Fruit fly (Drosophila melanogaster) whole organism, embryonic: Measurements from ENCODE around the gene alpha-Est3.

Source experiments
- Awh ChIP-seq: fragments of 200-800 bp; sonication (Bioruptor generic); IDR thresholded peaks from 2 replicates; pipeline ENCODE4, ENCODE4 v1.3.6; 2022; ENCODE audit warnings: missing biosample characterization, missing genetic modification characterization
- Blimp-1 ChIP-seq: fragments of 200-800 bp; sonication (Bioruptor generic); optimal IDR thresholded peaks from 3 replicates; lab custom pipeline; 2018; ENCODE audit warnings: missing biosample characterization, missing genetic modification characterization, mild to moderate bottlenecking, moderate library complexity, missing genetic modification reagents
- BtbVII ChIP-seq: fragments of 200-800 bp; sonication (Bioruptor generic); optimal IDR thresholded peaks from 3 replicates; lab custom pipeline; 2017; ENCODE audit warnings: missing biosample characterization, mild to moderate bottlenecking, missing genetic modification characterization
- CG10366 ChIP-seq: fragments of 200-800 bp; sonication (Bioruptor generic); IDR thresholded peaks from 2 replicates; pipeline ENCODE4 v1.3.6; 2022; ENCODE audit warnings: missing biosample characterization, missing genetic modification characterization
- CG12659 ChIP-seq: fragments of 200-800 bp; sonication (Bioruptor generic); optimal IDR thresholded peaks from 3 replicates; lab custom pipeline; 2017; ENCODE audit warnings: mild to moderate bottlenecking, missing biosample characterization, missing genetic modification reagents, missing genetic modification characterization
- CG12769 ChIP-seq: fragments of 200-800 bp; sonication (Bioruptor generic); optimal IDR thresholded peaks from 2 replicates; lab custom pipeline; 2019; ENCODE audit warnings: missing biosample characterization, mild to moderate bottlenecking, missing genetic modification characterization, moderate library complexity
- CG15269 ChIP-seq: fragments of 200-800 bp; sonication (Bioruptor generic); optimal IDR thresholded peaks from 2 replicates; lab custom pipeline; 2018; ENCODE audit warnings: missing biosample characterization, mild to moderate bottlenecking, missing genetic modification characterization, moderate library complexity
- CG17359 ChIP-seq: fragments of 200-800 bp; sonication (Bioruptor generic); optimal IDR thresholded peaks from 3 replicates; lab custom pipeline; 2018; ENCODE audit warnings: missing biosample characterization, mild to moderate bottlenecking, missing genetic modification characterization, moderate library complexity
- CG17385 ChIP-seq: fragments of 200-800 bp; sonication (Bioruptor generic); optimal IDR thresholded peaks from 3 replicates; lab custom pipeline; 2018; ENCODE audit warnings: missing biosample characterization, mild to moderate bottlenecking, missing genetic modification characterization
- CG1792 ChIP-seq: fragments of 200-800 bp; sonication (Bioruptor generic); optimal IDR thresholded peaks from 2 replicates; lab custom pipeline; 2016; ENCODE audit warnings: missing biosample characterization, missing genetic modification characterization
- CG1832 ChIP-seq: fragments of 200-800 bp; sonication (Bioruptor generic); optimal IDR thresholded peaks from 2 replicates; lab custom pipeline; 2017; ENCODE audit warnings: missing biosample characterization, mild to moderate bottlenecking, missing genetic modification characterization, inconsistent platforms
- CG18599 ChIP-seq: fragments of 200-800 bp; sonication (Bioruptor generic); optimal IDR thresholded peaks from 3 replicates; lab custom pipeline; 2017; ENCODE audit warnings: missing biosample characterization, missing genetic modification characterization, mild to moderate bottlenecking, moderate library complexity, missing genetic modification reagents
- CG2678 ChIP-seq: fragments of 200-800 bp; sonication (Bioruptor generic); optimal IDR thresholded peaks from 3 replicates; lab custom pipeline; 2019; ENCODE audit warnings: missing biosample characterization, mild to moderate bottlenecking, missing genetic modification characterization, moderate library complexity
- CG4282 ChIP-seq: fragments of 200-800 bp; sonication (Bioruptor generic); optimal IDR thresholded peaks from 2 replicates; lab custom pipeline; 2016; ENCODE audit warnings: missing biosample characterization, missing genetic modification characterization
- CG4730 ChIP-seq: fragments of 200-800 bp; sonication (Bioruptor generic); IDR thresholded peaks from 2 replicates; pipeline ENCODE4 v1.3.6; 2022; ENCODE audit warnings: missing biosample characterization, missing genetic modification characterization
- CG7357 ChIP-seq: fragments of 200-800 bp; sonication (Bioruptor generic); IDR thresholded peaks from 3 replicates; pipeline ENCODE4 v1.3.6; 2022; ENCODE audit warnings: missing biosample characterization, missing genetic modification characterization
- CG7556 ChIP-seq: fragments of 200-800 bp; sonication (Bioruptor generic); optimal IDR thresholded peaks from 2 replicates; lab custom pipeline; 2017; ENCODE audit warnings: missing biosample characterization, mild to moderate bottlenecking, missing genetic modification characterization
- CG7839 ChIP-seq: fragments of 200-800 bp; sonication (Bioruptor generic); optimal IDR thresholded peaks from 3 replicates; lab custom pipeline; 2018; ENCODE audit warnings: missing biosample characterization, mild to moderate bottlenecking, missing genetic modification characterization, moderate library complexity
- CG9817 ChIP-seq: fragments of 200-800 bp; sonication (Bioruptor generic); optimal IDR thresholded peaks from 2 replicates; lab custom pipeline; 2018; ENCODE audit warnings: missing biosample characterization, mild to moderate bottlenecking, missing genetic modification characterization, moderate library complexity
- CG9932 ChIP-seq: fragments of 200-800 bp; sonication (Bioruptor generic); IDR thresholded peaks from 2 replicates; pipeline ENCODE4 v1.3.6; 2022; ENCODE audit warnings: missing biosample characterization, missing genetic modification characterization
- Fer1 ChIP-seq: fragments of 200-800 bp; sonication (Bioruptor generic); optimal IDR thresholded peaks from 2 replicates; lab custom pipeline; 2017; ENCODE audit warnings: missing biosample characterization, mild to moderate bottlenecking, missing genetic modification characterization
- Hand ChIP-seq: fragments of 200-800 bp; sonication (Bioruptor generic); optimal IDR thresholded peaks from 2 replicates; lab custom pipeline; 2017; ENCODE audit warnings: mild to moderate bottlenecking, missing biosample characterization, missing genetic modification reagents, missing genetic modification characterization
- HmgZ ChIP-seq: fragments of 200-800 bp; sonication (Bioruptor generic); optimal IDR thresholded peaks from 2 replicates; lab custom pipeline; 2018; ENCODE audit warnings: missing biosample characterization, mild to moderate bottlenecking, missing genetic modification characterization
- Hr51 ChIP-seq, 2 experiments: fragments of 200-800 bp; sonication (Bioruptor generic); optimal IDR thresholded peaks; 2 replicates in 1 of 2; 3 replicates in 1 of 2; lab custom pipeline; 2016 to 2018; ENCODE audit warnings: missing biosample characterization in 2 of 2, missing genetic modification characterization in 2 of 2, mild to moderate bottlenecking in 1 of 2, moderate library complexity in 1 of 2
- Lim3 ChIP-seq: fragments of 200-800 bp; sonication (Bioruptor generic); IDR thresholded peaks from 2 replicates; pipeline ENCODE4 v1.3.6; 2022; ENCODE audit warnings: missing biosample characterization, missing genetic modification characterization
- Meics ChIP-seq: fragments of 200-800 bp; sonication (Bioruptor generic); optimal IDR thresholded peaks from 2 replicates; lab custom pipeline; 2017; ENCODE audit warnings: missing biosample characterization, mild to moderate bottlenecking, missing genetic modification characterization
- Rfx ChIP-seq: fragments of 200-800 bp; sonication (Bioruptor generic); IDR thresholded peaks from 2 replicates; pipeline ENCODE4 v1.3.6; 2022; ENCODE audit warnings: missing biosample characterization, missing genetic modification characterization
- Sin3A ChIP-seq: fragments of >200 bp; optimal IDR thresholded peaks from 2 replicates; lab custom pipeline; 2018
- Sox102F ChIP-seq: fragments of 200-800 bp; sonication (Bioruptor generic); optimal IDR thresholded peaks from 2 replicates; lab custom pipeline; 2018; ENCODE audit warnings: missing biosample characterization, mild to moderate bottlenecking, missing genetic modification characterization, moderate library complexity
- Taf1 ChIP-seq: fragments of 200-800 bp; sonication (Bioruptor generic); IDR thresholded peaks from 2 replicates; pipeline ENCODE4 v1.3.6; 2022; ENCODE audit warnings: missing biosample characterization, missing genetic modification characterization
- Xbp1 ChIP-seq: fragments of 200-800 bp; sonication (Bioruptor generic); optimal IDR thresholded peaks from 3 replicates; lab custom pipeline; 2016; ENCODE audit warnings: missing biosample characterization, mild to moderate bottlenecking, missing genetic modification characterization
- ci ChIP-seq: fragments of 200-800 bp; sonication (Bioruptor generic); IDR thresholded peaks from 3 replicates; pipeline ENCODE4 v1.3.6; 2022; ENCODE audit warnings: missing biosample characterization, missing genetic modification characterization
- crc ChIP-seq: fragments of 200-800 bp; sonication (Bioruptor generic); optimal IDR thresholded peaks from 2 replicates; lab custom pipeline; 2016; ENCODE audit warnings: missing biosample characterization, missing genetic modification characterization
- ewg ChIP-seq: fragments of 200-800 bp; sonication (Bioruptor generic); optimal IDR thresholded peaks from 3 replicates; lab custom pipeline; 2017; ENCODE audit warnings: mild to moderate bottlenecking, missing biosample characterization, missing genetic modification reagents, missing genetic modification characterization
- gce ChIP-seq: fragments of 200-800 bp; sonication (Bioruptor generic); IDR thresholded peaks from 3 replicates; pipeline ENCODE4 v1.3.6; 2022; ENCODE audit warnings: missing biosample characterization, missing genetic modification characterization
- gem ChIP-seq: fragments of 200-800 bp; sonication (Bioruptor generic); optimal IDR thresholded peaks from 2 replicates; lab custom pipeline; 2019; ENCODE audit warnings: missing biosample characterization, mild to moderate bottlenecking, missing genetic modification characterization, moderate library complexity
- gsb-n ChIP-seq: fragments of 200-800 bp; sonication (Bioruptor generic); optimal IDR thresholded peaks from 3 replicates; lab custom pipeline; 2018; ENCODE audit warnings: missing biosample characterization, mild to moderate bottlenecking, missing genetic modification characterization
- ind ChIP-seq: fragments of 200-800 bp; sonication (Bioruptor generic); optimal IDR thresholded peaks from 3 replicates; lab custom pipeline; 2016; ENCODE audit warnings: missing biosample characterization, missing genetic modification characterization
- lmd ChIP-seq: fragments of 200-800 bp; sonication (Bioruptor generic); IDR thresholded peaks from 2 replicates; pipeline ENCODE4 v1.3.6; 2022; ENCODE audit warnings: missing biosample characterization, missing genetic modification characterization
- nmo ChIP-seq: fragments of 200-800 bp; sonication (Bioruptor generic); optimal IDR thresholded peaks from 2 replicates; lab custom pipeline; 2018; ENCODE audit warnings: missing biosample characterization, mild to moderate bottlenecking, missing genetic modification characterization, moderate library complexity
- peb ChIP-seq: fragments of 200-800 bp; sonication (Bioruptor generic); IDR thresholded peaks from 2 replicates; pipeline ENCODE4 v1.3.6; 2022; ENCODE audit warnings: missing biosample characterization, missing genetic modification characterization
- prd ChIP-seq, 3 experiments: fragments of >200 bp in 2 of 3; fragments of 200-800 bp in 1 of 3; sonication (Bioruptor generic) in 1 of 3; optimal IDR thresholded peaks in 2 of 3; IDR thresholded peaks in 1 of 3; 2 replicates in 2 of 3; 3 replicates in 1 of 3; pipeline versions ENCODE4 v1.3.6 to Lab custom; 2017 to 2022; ENCODE audit warnings: missing biosample characterization in 1 of 3, missing genetic modification characterization in 1 of 3
- ro ChIP-seq: fragments of 200-800 bp; sonication (Bioruptor generic); IDR thresholded peaks from 2 replicates; pipeline ENCODE4 v1.3.6; 2022; ENCODE audit warnings: missing biosample characterization, missing genetic modification characterization
- scrt ChIP-seq: fragments of 200-800 bp; sonication (Bioruptor generic); optimal IDR thresholded peaks from 2 replicates; lab custom pipeline; 2018; ENCODE audit warnings: missing biosample characterization, mild to moderate bottlenecking, missing genetic modification characterization, moderate library complexity
- shn ChIP-seq: fragments of 200-800 bp; sonication (Bioruptor generic); optimal IDR thresholded peaks from 3 replicates; lab custom pipeline; 2016; ENCODE audit warnings: missing biosample characterization, missing genetic modification characterization
- sima ChIP-seq: fragments of 200-800 bp; sonication (Bioruptor generic); optimal IDR thresholded peaks from 2 replicates; lab custom pipeline; 2016; ENCODE audit warnings: missing biosample characterization, missing genetic modification characterization
- sisA ChIP-seq: fragments of 200-800 bp; sonication (Bioruptor generic); IDR thresholded peaks from 2 replicates; pipeline ENCODE4 v1.3.6; 2022; ENCODE audit warnings: missing biosample characterization, missing genetic modification characterization
- slp2 ChIP-seq: fragments of 200-800 bp; sonication (Bioruptor generic); optimal IDR thresholded peaks from 2 replicates; lab custom pipeline; 2016; ENCODE audit warnings: missing biosample characterization, missing genetic modification characterization
- sqz ChIP-seq: fragments of 200-800 bp; sonication (Bioruptor generic); optimal IDR thresholded peaks from 3 replicates; lab custom pipeline; 2018; ENCODE audit warnings: missing biosample characterization, mild to moderate bottlenecking, missing genetic modification characterization
- sug ChIP-seq: fragments of 200-800 bp; optimal IDR thresholded peaks from 2 replicates; lab custom pipeline; 2019; ENCODE audit warnings: missing biosample characterization, mild to moderate bottlenecking, missing genetic modification characterization, moderate library complexity

Gene alpha-Est3

DNA sequence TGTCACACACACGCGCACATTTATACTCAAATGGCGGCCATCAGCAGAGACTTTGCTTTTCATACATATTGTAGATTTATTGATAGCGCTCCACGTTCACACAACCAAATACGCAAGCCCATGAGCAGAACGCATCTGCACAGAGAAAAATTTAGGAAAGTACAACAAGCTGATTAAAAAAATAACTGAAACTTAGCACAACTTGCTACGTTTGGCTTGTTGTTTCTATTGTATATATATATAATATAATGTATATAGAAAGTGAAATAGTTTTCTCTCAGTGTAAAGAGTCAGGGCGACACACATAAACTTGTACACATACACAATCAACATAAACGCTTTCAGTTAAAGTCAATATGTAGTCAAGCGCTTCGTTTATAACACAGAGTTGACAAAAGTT lies 49.8 kb upstream of the alpha-Est3 start (continued):
- TF ChIP-seq CG15269 (tag; lab: Kevin White, UChicago) = peak; percentile 47
- peak; percentile 4 for TF ChIP-seq ewg (GFP tag; lab: Kevin White, UChicago)
- TF ChIP-seq CG17385 (GFP tag; lab: Kevin White, UChicago) = peak; percentile 34
- TF ChIP-seq sisA (GFP tag; lab: Robert Waterston, UW) = 0 out of 2 replicates have a peak, but pooled peaks have one; percentile 25
- peak; percentile 0 for TF ChIP-seq CG12769 (tag; lab: Kevin White, UChicago)
- peak; percentile 6 for TF ChIP-seq gsb-n
- TF ChIP-seq CG1792 (GFP tag; lab: Kevin White, UChicago) = no peak
- peak in 1 of 2 experiments; percentile 62 for TF ChIP-seq Hr51 (GFP tag; optimal IDR thresholded peaks at IDR 0.05; lab: Kevin White, UChicago)
- TF ChIP-seq lmd = 0 out of 2 replicates have a peak, but pooled peaks have one; percentile 21
- peak; percentile 34 for TF ChIP-seq ind
- peak; percentile 16 for TF ChIP-seq sug (tag; lab: Kevin White, UChicago)
- TF ChIP-seq gem = peak; percentile 73
- TF ChIP-seq sqz (GFP tag; lab: Kevin White, UChicago) = no peak
- no peak for TF ChIP-seq shn (GFP tag; lab: Kevin White, UChicago)
- no peak for TF ChIP-seq peb (GFP tag; lab: Robert Waterston, UW)
- TF ChIP-seq CG7357 (GFP tag; lab: Robert Waterston, UW) = no peak
- no peak for TF ChIP-seq Hand (GFP tag; lab: Kevin White, UChicago)
- TF ChIP-seq CG17359 (tag; lab: Kevin White, UChicago) = peak; percentile 60
- TF ChIP-seq prd (optimal IDR thresholded peaks at IDR 0.05; lab: Kevin White, UChicago) = no peak
- peak; percentile 49; the same call in 1 of the 3 replicates for TF ChIP-seq prd (GFP tag; IDR thresholded peaks at IDR 0.05; lab: Robert Waterston, UW)
- TF ChIP-seq ci (GFP tag; lab: Robert Waterston, UW) = peak; percentile 71; the same call in 2 of the 3 replicates
- TF ChIP-seq Awh (GFP tag; lab: Robert Waterston, UW) = 0 out of 2 replicates have a peak, but pooled peaks have one; percentile 31
- TF ChIP-seq CG2678 (tag; lab: Kevin White, UChicago) = peak; percentile 66
- TF ChIP-seq CG4730 = 0 out of 2 replicates have a peak, but pooled peaks have one; percentile 9
- TF ChIP-seq CG9817 (tag; lab: Kevin White, UChicago) = peak; percentile 45
- TF ChIP-seq Blimp-1 (GFP tag; lab: Kevin White, UChicago) = peak; percentile 46
- TF ChIP-seq ro (GFP tag; lab: Robert Waterston, UW) = no peak
- TF ChIP-seq scrt (GFP tag; lab: Kevin White, UChicago) = peak; percentile 26
- peak; percentile 58 for TF ChIP-seq CG7839 (tag; lab: Kevin White, UChicago)
- TF ChIP-seq CG1832 (GFP tag; lab: Kevin White, UChicago) = no peak
- no peak for TF ChIP-seq gce
- no peak for TF ChIP-seq CG4282 (GFP tag; lab: Kevin White, UChicago)
- no peak for TF ChIP-seq slp2 (GFP tag; lab: Kevin White, UChicago)
- peak; percentile 20 for TF ChIP-seq CG12659
- TF ChIP-seq nmo (GFP tag; lab: Kevin White, UChicago) = peak; percentile 31
- TF ChIP-seq Fer1 (GFP tag; lab: Kevin White, UChicago) = peak; percentile 47
- TF ChIP-seq BtbVII (GFP tag; lab: Kevin White, UChicago) = peak; percentile 14
- TF ChIP-seq Meics (GFP tag; lab: Kevin White, UChicago) = peak; percentile 18
- peak; percentile 55; the same call in 1 of the 2 replicates for TF ChIP-seq Rfx (GFP tag; lab: Robert Waterston, UW)
- peak; percentile 63 for TF ChIP-seq CG18599 (GFP tag; lab: Kevin White, UChicago)
- peak; percentile 12; the same call in 1 of the 2 replicates for TF ChIP-seq Taf1 (GFP tag; lab: Robert Waterston, UW)
- TF ChIP-seq crc = no peak
- TF ChIP-seq CG10366 (GFP tag; lab: Robert Waterston, UW) = no peak
- 0 out of 2 replicates have a peak, but pooled peaks have one; percentile 34 for TF ChIP-seq CG9932 (GFP tag; lab: Robert Waterston, UW)
- peak; percentile 41 for TF ChIP-seq CG7556
- TF ChIP-seq Lim3 = no peak
- TF ChIP-seq sima (GFP tag; lab: Kevin White, UChicago) = no peak
- TF ChIP-seq Sin3A (lab: Kevin White, UChicago) = no peak
- TF ChIP-seq Sox102F = peak; percentile 55
- TF ChIP-seq Xbp1 = peak; percentile 30
- no peak for TF ChIP-seq HmgZ (tag; lab: Kevin White, UChicago)
